Fruit fly (Drosophila melanogaster): ENCODE data around the gene MFS10.

DNA sequence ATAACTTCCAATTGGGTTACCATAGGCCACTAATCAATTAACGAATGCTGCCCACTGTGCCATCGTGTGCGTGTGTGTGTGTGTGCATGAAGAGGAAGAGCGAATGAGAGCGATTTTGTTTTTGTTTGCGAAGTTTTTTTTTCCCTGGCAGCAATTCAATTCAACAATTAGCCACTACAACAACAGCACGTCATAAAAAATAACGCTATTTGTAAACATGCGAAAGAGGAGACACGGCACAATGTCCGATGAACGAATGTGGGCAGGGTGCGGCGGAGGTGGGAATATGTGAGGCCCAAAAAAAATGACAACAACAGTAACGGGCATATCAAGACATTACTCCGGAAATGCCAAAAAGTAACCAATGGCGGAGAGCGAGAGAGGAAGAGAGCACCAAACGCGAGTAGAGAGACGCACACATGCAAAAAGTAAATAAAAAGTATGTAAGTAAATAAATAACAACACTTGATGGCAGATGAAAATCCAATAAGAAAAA is 41.4 kb upstream of the MFS10 start:
- TF ChIP-seq CG33017 (tag; optimal IDR thresholded peaks at IDR 0.05) (no peak), kay (GFP tag; ENCODE audit: borderline replicate concordance) (no peak)

All from whole organism, adult.